Worm (Caenorhabditis elegans) whole organism, L3 larva: Measurements from ENCODE around the gene bli-1.

Experiments used
- R02D3.7 ChIP-seq: fragments of 150-350 bp; optimal IDR thresholded peaks from 2 replicates; lab custom pipeline; 2014; ENCODE audit warnings: missing biosample characterization, missing genetic modification characterization
- ama-1 ChIP-seq: fragments of 150-350 bp; optimal IDR thresholded peaks from 2 replicates; lab custom pipeline; 2018
- ceh-28 ChIP-seq: fragments of 150-350 bp; optimal IDR thresholded peaks from 2 replicates; lab custom pipeline; 2014; ENCODE audit warnings: missing biosample characterization, missing genetic modification reagents, missing genetic modification characterization
- ceh-82 ChIP-seq: fragments of 150-350 bp; optimal IDR thresholded peaks from 2 replicates; lab custom pipeline; 2014; ENCODE audit warnings: missing biosample characterization, missing genetic modification characterization
- ceh-9 ChIP-seq: sonication (generic microtip); optimal IDR thresholded peaks from 2 replicates; lab custom pipeline; 2018; ENCODE audit warnings: missing biosample characterization, missing genetic modification characterization
- elt-3 ChIP-seq, 3 experiments: fragments of 150-350 bp in 1 of 3; sonication (generic microtip) in 2 of 3; optimal IDR thresholded peaks; 2 replicates in 2 of 3; 4 replicates in 1 of 3; lab custom pipeline; 2014 to 2017; ENCODE audit warnings: missing biosample characterization in 3 of 3, missing genetic modification characterization in 3 of 3
- fos-1 ChIP-seq: fragments of 150-350 bp; optimal IDR thresholded peaks from 2 replicates; lab custom pipeline; 2014; ENCODE audit warnings: missing biosample characterization, missing genetic modification characterization
- hmg-11 ChIP-seq: sonication (generic microtip); optimal IDR thresholded peaks from 2 replicates; lab custom pipeline; 2016; ENCODE audit warnings: missing genetic modification characterization, missing compliant biosample characterization
- jun-1 ChIP-seq: fragments of 150-350 bp; optimal IDR thresholded peaks from 2 replicates; lab custom pipeline; 2014; ENCODE audit warnings: missing biosample characterization, missing genetic modification reagents, missing genetic modification characterization
- lin-15B ChIP-seq: fragments of 150-350 bp; optimal IDR thresholded peaks from 2 replicates; lab custom pipeline; 2014; ENCODE audit warnings: missing biosample characterization, missing genetic modification characterization
- lin-39 ChIP-seq: fragments of 150-350 bp; optimal IDR thresholded peaks from 2 replicates; lab custom pipeline; 2018; ENCODE audit warnings: missing biosample characterization, missing genetic modification reagents, missing genetic modification characterization
- mml-1 ChIP-seq: fragments of 150-350 bp; sonication (generic microtip); optimal IDR thresholded peaks from 3 replicates; lab custom pipeline; 2014; ENCODE audit warnings: missing biosample characterization, missing genetic modification characterization
- nfya-1 ChIP-seq: sonication (generic microtip); optimal IDR thresholded peaks from 2 replicates; lab custom pipeline; 2017; ENCODE audit warnings: missing genetic modification characterization, mild to moderate bottlenecking, missing compliant biosample characterization, antibody characterized with exemption, moderate library complexity; ENCODE audit not compliant: insufficient read depth
- nhr-11 ChIP-seq: fragments of 150-350 bp; optimal IDR thresholded peaks from 2 replicates; lab custom pipeline; 2014; ENCODE audit warnings: missing biosample characterization, missing genetic modification characterization
- nhr-12 ChIP-seq: fragments of 150-350 bp; optimal IDR thresholded peaks from 2 replicates; lab custom pipeline; 2014; ENCODE audit warnings: missing biosample characterization, missing genetic modification characterization
- nhr-237 ChIP-seq: fragments of 150-350 bp; optimal IDR thresholded peaks from 2 replicates; lab custom pipeline; 2014; ENCODE audit warnings: missing biosample characterization, missing genetic modification characterization
- nhr-25 ChIP-seq: sonication (generic microtip); optimal IDR thresholded peaks from 2 replicates; lab custom pipeline; 2017; ENCODE audit warnings: missing biosample characterization, missing genetic modification characterization
- nhr-43 ChIP-seq: sonication (generic microtip); optimal IDR thresholded peaks from 2 replicates; lab custom pipeline; 2016; ENCODE audit warnings: mild to moderate bottlenecking, missing genetic modification characterization, missing compliant biosample characterization; ENCODE audit not compliant: poor library complexity, severe bottlenecking
- nhr-67 ChIP-seq: fragments of 150-350 bp; optimal IDR thresholded peaks from 2 replicates; lab custom pipeline; 2014; ENCODE audit warnings: missing biosample characterization, missing genetic modification characterization
- nhr-76 ChIP-seq: fragments of 150-350 bp; sonication (generic microtip); optimal IDR thresholded peaks from 5 replicates; lab custom pipeline; 2014; ENCODE audit warnings: missing biosample characterization, missing genetic modification characterization
- nhr-77 ChIP-seq: fragments of 150-350 bp; optimal IDR thresholded peaks from 2 replicates; lab custom pipeline; 2014; ENCODE audit warnings: missing biosample characterization, missing genetic modification characterization
- pha-4 ChIP-seq: fragments of 150-350 bp; optimal IDR thresholded peaks from 2 replicates; lab custom pipeline; 2014; ENCODE audit warnings: missing biosample characterization, missing genetic modification reagents, missing genetic modification characterization
- sea-2 ChIP-seq: fragments of 150-350 bp; sonication (generic microtip); optimal IDR thresholded peaks from 4 replicates; lab custom pipeline; 2014; ENCODE audit warnings: missing biosample characterization, missing genetic modification reagents, missing genetic modification characterization
- unc-39 ChIP-seq: sonication (generic microtip); optimal IDR thresholded peaks from 4 replicates; lab custom pipeline; 2017; ENCODE audit warnings: missing biosample characterization, missing genetic modification characterization
- unc-62 ChIP-seq: fragments of 150-350 bp; sonication (generic microtip); optimal IDR thresholded peaks from 4 replicates; lab custom pipeline; 2014; ENCODE audit warnings: missing biosample characterization, missing genetic modification reagents, missing genetic modification characterization
- zag-1 ChIP-seq: fragments of 150-350 bp; optimal IDR thresholded peaks from 2 replicates; lab custom pipeline; 2014; ENCODE audit warnings: missing biosample characterization, missing genetic modification characterization
- ztf-4 ChIP-seq: fragments of 150-350 bp; optimal IDR thresholded peaks from 2 replicates; lab custom pipeline; 2014; ENCODE audit warnings: missing biosample characterization, missing genetic modification characterization

The bli-1 gene

DNA sequence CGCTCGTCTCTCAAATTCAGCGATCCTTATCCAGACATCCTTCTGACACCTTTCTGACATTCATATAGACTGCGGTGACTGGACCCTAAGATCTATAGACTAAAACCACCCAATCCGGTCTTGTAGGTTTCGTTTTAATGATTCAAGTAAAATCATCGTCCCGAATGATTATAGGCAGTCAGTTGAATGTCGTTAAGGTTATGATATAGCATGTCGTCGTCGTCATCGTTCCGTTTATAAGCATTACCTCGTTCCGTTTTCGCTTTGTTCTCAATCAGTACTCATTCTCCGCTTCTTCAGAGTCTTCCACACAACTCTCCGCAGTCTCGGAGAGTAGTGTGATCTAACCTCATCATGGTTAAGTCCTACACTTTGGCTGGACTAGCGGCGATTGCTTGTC is at the start of gene bli-1:
TSS of gene bli-1 (plus strand) at position 301 of the 400 bp plus-strand sequence.
- TF ChIP-seq nhr-76 (tag; lab: Kevin White, UChicago): no peak
- TF ChIP-seq elt-3 (tag; optimal IDR thresholded peaks at IDR 0.05; lab: Kevin White, UChicago): no peak
- no peak for TF ChIP-seq nhr-12 (tag; lab: Kevin White, UChicago)

DNA sequence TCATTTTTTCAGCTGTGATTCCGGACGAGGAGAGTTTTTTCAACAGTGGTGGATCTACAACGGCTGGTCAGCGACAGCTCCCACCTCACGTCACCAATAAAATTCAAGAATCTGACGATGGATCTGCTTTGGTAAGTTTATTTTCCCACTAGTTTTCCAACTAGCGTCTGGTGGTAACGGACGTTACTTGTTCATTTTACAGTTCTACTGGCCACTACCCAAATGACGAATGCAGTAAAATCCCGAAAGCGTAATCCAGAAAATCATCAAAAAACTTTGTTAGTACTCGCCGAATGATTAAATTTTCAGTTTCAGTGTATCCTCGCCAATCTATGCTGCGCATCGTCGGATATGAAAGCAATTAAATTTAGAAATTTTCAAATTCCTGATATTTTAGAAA is 49.2 kb upstream of the bli-1 start:
- TF ChIP-seq jun-1: no peak
- TF ChIP-seq lin-15B (tag; lab: Kevin White, UChicago): no peak
- TF ChIP-seq ama-1 (lab: Kevin White, UChicago): no peak
- TF ChIP-seq hmg-11 (tag; lab: Kevin White, UChicago): no peak
- no peak for TF ChIP-seq mml-1
- TF ChIP-seq nhr-67 (tag; lab: Kevin White, UChicago): no peak
- no peak for TF ChIP-seq nhr-237 (tag; lab: Kevin White, UChicago)

DNA sequence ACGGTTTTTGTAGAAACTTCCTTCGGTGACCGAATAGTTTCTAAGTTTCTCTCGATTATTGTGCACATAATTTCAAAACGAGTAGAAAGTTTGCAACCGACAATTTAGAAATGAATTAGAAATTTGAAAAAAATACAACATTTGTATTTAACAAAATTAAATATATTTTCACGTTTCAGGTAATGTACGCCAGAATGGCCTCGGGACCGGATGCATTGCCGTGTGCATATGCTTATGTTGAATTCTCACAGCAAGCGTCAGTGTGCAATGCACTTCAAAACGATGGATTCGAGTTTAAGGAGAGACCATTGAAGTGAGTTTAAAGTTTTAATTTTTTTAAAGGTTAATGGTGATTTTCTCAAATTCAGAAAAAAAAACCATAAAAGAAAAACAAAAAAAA is 47.9 kb upstream of the bli-1 start, which contains the start of gene marc-2:
TSS of gene marc-2 (minus strand) at position 101 of the 400 bp plus-strand sequence.
- TF ChIP-seq ceh-82 (tag; lab: Kevin White, UChicago) (no peak), zag-1 (tag; lab: Kevin White, UChicago) (no peak), ceh-28 (tag; lab: Kevin White, UChicago) (no peak), ztf-4 (tag; lab: Kevin White, UChicago) (no peak), jun-1 (no peak), nhr-12 (tag; lab: Kevin White, UChicago) (no peak), ceh-9 (tag; lab: Kevin White, UChicago) (no peak), nhr-77 (tag; lab: Kevin White, UChicago) (no peak), unc-62 (GFP tag; lab: Kevin White, UChicago) (no peak), unc-39 (tag; lab: Kevin White, UChicago) (no peak), ama-1 (lab: Kevin White, UChicago) (no peak)

DNA sequence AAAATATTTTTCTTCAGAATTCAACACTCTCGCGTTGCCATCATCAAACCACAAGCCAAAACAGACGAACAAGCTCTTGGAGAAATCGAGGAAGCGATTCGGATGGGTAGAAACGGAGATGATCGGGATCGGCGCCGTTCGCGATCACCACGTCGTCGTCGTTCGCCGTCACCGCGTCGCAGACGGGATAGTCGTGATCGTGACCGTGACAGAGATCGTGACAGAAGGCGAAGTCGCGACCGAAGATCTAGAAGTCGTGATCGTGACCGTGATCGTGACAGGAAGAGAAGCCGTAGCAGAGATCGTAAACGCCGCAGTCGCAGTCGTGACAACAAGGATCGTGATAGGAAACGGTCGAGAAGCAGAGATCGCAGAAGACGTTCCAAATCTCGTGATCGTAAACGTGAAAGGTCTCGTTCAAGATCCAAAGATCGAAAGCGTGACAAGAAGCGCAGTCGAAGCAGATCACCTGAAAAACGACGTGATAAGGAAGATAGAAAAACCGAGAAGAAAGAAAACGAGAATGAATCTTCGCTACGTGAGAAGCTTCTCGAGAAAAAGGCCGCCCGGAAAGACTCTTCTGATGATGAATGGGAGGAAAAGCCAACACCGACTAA is 47.2 kb upstream of the bli-1 start:
- TF ChIP-seq R02D3.7 (tag; lab: Kevin White, UChicago) (no peak), nhr-43 (tag; lab: Kevin White, UChicago) (peak; percentile 59)

DNA sequence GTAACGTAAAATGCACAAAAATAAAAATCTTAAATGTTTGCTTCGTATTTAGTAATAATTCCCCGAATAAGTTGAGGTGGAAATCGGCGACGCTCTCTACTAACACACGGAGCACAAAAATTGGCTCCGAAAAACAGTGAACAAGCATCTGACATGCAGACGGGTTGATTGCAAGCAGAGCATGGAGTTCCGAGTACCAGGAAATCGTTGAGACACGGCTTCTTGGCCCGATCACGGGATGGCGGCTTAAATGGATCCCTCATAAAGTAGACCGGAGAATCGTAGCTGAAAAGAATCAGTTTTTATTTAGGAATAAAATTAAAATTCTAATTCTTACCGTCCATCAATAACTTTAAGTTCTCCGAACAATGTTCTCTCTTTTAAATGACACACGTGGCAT is 46.5 kb upstream of the bli-1 start:
- TF ChIP-seq unc-62 (GFP tag; lab: Kevin White, UChicago): no peak
- no peak for TF ChIP-seq ceh-82 (tag; lab: Kevin White, UChicago)
- TF ChIP-seq ama-1 (lab: Kevin White, UChicago): no peak
- no peak for TF ChIP-seq sea-2 (GFP tag; lab: Kevin White, UChicago)
- TF ChIP-seq zag-1 (tag; lab: Kevin White, UChicago): no peak
- no peak for TF ChIP-seq mml-1
- TF ChIP-seq ztf-4 (tag; lab: Kevin White, UChicago): no peak
- TF ChIP-seq nhr-67 (tag; lab: Kevin White, UChicago): no peak
- no peak for TF ChIP-seq nhr-76 (tag; lab: Kevin White, UChicago)
- TF ChIP-seq R02D3.7 (tag; lab: Kevin White, UChicago): no peak
- TF ChIP-seq nhr-237 (tag; lab: Kevin White, UChicago): no peak
- TF ChIP-seq nhr-43 (tag; lab: Kevin White, UChicago): no peak
- no peak for TF ChIP-seq fos-1 (tag; lab: Kevin White, UChicago)
- no peak for TF ChIP-seq nfya-1 (tag; lab: Kevin White, UChicago)
- no peak for TF ChIP-seq unc-39 (tag; lab: Kevin White, UChicago)
- TF ChIP-seq elt-3 (tag; optimal IDR thresholded peaks at IDR 0.05; lab: Kevin White, UChicago): no peak
- no peak for TF ChIP-seq lin-39

DNA sequence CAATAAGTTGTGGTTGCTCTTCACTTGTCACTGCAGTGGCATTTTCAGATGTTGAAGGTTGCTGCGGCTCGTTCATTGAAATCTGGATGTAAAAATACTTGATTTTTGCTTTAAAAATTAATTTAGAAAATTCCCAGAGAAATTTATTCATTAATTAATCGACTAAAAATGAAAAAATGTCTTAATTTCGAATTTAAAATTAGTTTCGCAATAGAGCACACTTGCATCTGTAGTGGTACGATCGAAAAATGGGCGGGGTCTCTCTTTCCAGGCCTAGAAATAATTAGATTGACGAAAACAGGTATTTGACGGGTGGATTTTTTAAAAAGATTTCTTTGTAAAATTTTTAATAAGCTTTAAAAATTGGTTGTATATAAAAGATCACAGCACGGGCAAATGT is 46.1 kb upstream of the bli-1 start, which contains the start of gene D2089.8:
TSS of gene D2089.8 (minus strand) at position 84 of the 400 bp plus-strand sequence.
- TF ChIP-seq pha-4 (tag; lab: Kevin White, UChicago) (peak; percentile 43), nhr-11 (no peak), nfya-1 (tag; lab: Kevin White, UChicago) (peak; percentile 18), nhr-76 (tag; lab: Kevin White, UChicago) (no peak), unc-62 (GFP tag; lab: Kevin White, UChicago) (no peak), nhr-25 (tag; lab: Kevin White, UChicago) (no peak)
